Fruit fly (Drosophila melanogaster): ENCODE measurements around the gene CG5167.

DNA sequence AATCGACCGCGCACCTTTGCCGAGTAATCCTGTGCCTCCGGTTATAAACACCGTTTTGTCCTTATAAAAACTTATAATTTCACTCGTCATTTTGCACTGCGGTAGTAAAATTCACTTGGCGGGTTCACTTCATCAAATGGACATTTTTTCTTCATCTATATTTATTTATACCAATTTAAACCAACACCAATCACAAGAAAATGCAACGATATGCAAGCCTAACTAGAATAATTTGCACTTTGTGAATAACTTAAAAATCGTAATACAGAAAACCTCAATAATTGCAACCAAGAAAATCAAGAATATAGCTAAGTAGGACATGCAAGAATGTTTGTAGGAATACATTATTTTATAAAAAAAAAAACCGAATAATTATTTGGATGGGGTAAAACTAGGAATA, 10.5 kb upstream of the CG5167 start, which contains the start of the genes CG10096 and CG10097:
- TF ChIP-seq kay (GFP tag; ENCODE audit: borderline replicate concordance): peak; percentile 75
- no peak for TF ChIP-seq Mnt (GFP tag; optimal IDR thresholded peaks at IDR 0.05)
- no peak for TF ChIP-seq CG1620 (GFP tag; optimal IDR thresholded peaks at IDR 0.05)
- TF ChIP-seq tj (GFP tag; optimal IDR thresholded peaks at IDR 0.05): no peak
- no peak for TF ChIP-seq toe (GFP tag; optimal IDR thresholded peaks at IDR 0.05)
- no peak for TF ChIP-seq cnc (optimal IDR thresholded peaks at IDR 0.05)
- no peak for TF ChIP-seq CG5204 (GFP tag; optimal IDR thresholded peaks at IDR 0.05)
- no peak for TF ChIP-seq pad (GFP tag; optimal IDR thresholded peaks at IDR 0.05)
- TF ChIP-seq CG14711 (tag; optimal IDR thresholded peaks at IDR 0.05): no peak
- no peak for TF ChIP-seq Clk (GFP tag; optimal IDR thresholded peaks at IDR 0.05)
- no peak for TF ChIP-seq bab1 (GFP tag; optimal IDR thresholded peaks at IDR 0.05)
- TF ChIP-seq ovo (GFP tag; optimal IDR thresholded peaks at IDR 0.05): no peak
- no peak for TF ChIP-seq CG11617 (GFP tag; optimal IDR thresholded peaks at IDR 0.05)
- no peak for TF ChIP-seq CG7045 (GFP tag; optimal IDR thresholded peaks at IDR 0.05)

Measured in whole organism, adult.